Fruit fly (Drosophila melanogaster) whole organism, wandering third instar larva: Measurements from ENCODE around the gene Sar1.
A peak's percentile ranks its signal among the peaks of the same experiment; 100 is the strongest.

Source experiments
- Abd-B ChIP-seq: fragments of >200 bp; optimal IDR thresholded peaks from 2 replicates; lab custom pipeline; 2017; ENCODE audit warnings: missing biosample characterization, missing genetic modification characterization
- CG32264 ChIP-seq: fragments of 200-800 bp; sonication (Bioruptor generic); optimal IDR thresholded peaks from 2 replicates; lab custom pipeline; 2016; ENCODE audit warnings: missing biosample characterization, missing genetic modification characterization
- CG9705 ChIP-seq: fragments of 200-800 bp; sonication (Bioruptor generic); optimal IDR thresholded peaks from 2 replicates; lab custom pipeline; 2018; ENCODE audit warnings: missing biosample characterization, mild to moderate bottlenecking, missing genetic modification characterization
- CrebA ChIP-seq: fragments of 200-800 bp; sonication (Bioruptor generic); optimal IDR thresholded peaks from 2 replicates; lab custom pipeline; 2016; ENCODE audit warnings: missing biosample characterization, mild to moderate bottlenecking, missing genetic modification characterization, borderline replicate concordance
- Dfd ChIP-seq: fragments of >200 bp; optimal IDR thresholded peaks from 2 replicates; lab custom pipeline; 2017; ENCODE audit warnings: missing biosample characterization, missing genetic modification characterization
- Dif ChIP-seq: fragments of 200-275, 200-300 bp; sonication (Bioruptor generic); optimal IDR thresholded peaks from 2 replicates; lab custom pipeline; 2018; ENCODE audit warnings: missing biosample characterization, missing genetic modification characterization; ENCODE audit not compliant: partially characterized antibody
- GATAd ChIP-seq: sonication (Bioruptor generic); optimal IDR thresholded peaks from 2 replicates; lab custom pipeline; 2016; ENCODE audit warnings: missing biosample characterization, missing genetic modification characterization
- HLH106 ChIP-seq: fragments of 200-800 bp; optimal IDR thresholded peaks from 3 replicates; lab custom pipeline; 2019; ENCODE audit warnings: missing biosample characterization, mild to moderate bottlenecking, missing genetic modification characterization, moderate library complexity
- Hnf4 ChIP-seq: fragments of 200-800 bp; sonication (Bioruptor generic); optimal IDR thresholded peaks from 2 replicates; lab custom pipeline; 2016; ENCODE audit warnings: missing biosample characterization, mild to moderate bottlenecking, missing genetic modification characterization
- Hr78 ChIP-seq: fragments of >200 bp; optimal IDR thresholded peaks from 2 replicates; lab custom pipeline; 2017; ENCODE audit warnings: missing biosample characterization, missing genetic modification characterization
- Mio ChIP-seq: sonication (Bioruptor generic); optimal IDR thresholded peaks from 2 replicates; lab custom pipeline; 2016; ENCODE audit warnings: missing biosample characterization, missing genetic modification characterization
- Myc ChIP-seq: fragments of >200 bp; optimal IDR thresholded peaks from 2 replicates; lab custom pipeline; 2017
- N ChIP-seq: fragments of >200 bp; optimal IDR thresholded peaks from 2 replicates; lab custom pipeline; 2018; ENCODE audit warnings: missing biosample characterization, missing external identifiers, missing genetic modification characterization
- OdsH ChIP-seq: fragments of 200-800 bp; sonication (Bioruptor generic); optimal IDR thresholded peaks from 2 replicates; lab custom pipeline; 2016; ENCODE audit warnings: missing biosample characterization, mild to moderate bottlenecking, missing genetic modification characterization
- Rel ChIP-seq, 2 experiments: fragments of 200-800 bp; sonication (Bioruptor generic) in 1 of 2; optimal IDR thresholded peaks; 2 replicates in 1 of 2; 3 replicates in 1 of 2; lab custom pipeline; 2016 to 2019; ENCODE audit warnings: mild to moderate bottlenecking in 2 of 2, missing biosample characterization in 2 of 2, missing genetic modification characterization in 2 of 2, moderate library complexity in 1 of 2
- Sp1 ChIP-seq: fragments of 200-800 bp; sonication (Bioruptor generic); optimal IDR thresholded peaks from 3 replicates; lab custom pipeline; 2019; ENCODE audit warnings: missing biosample characterization, mild to moderate bottlenecking, missing genetic modification characterization, moderate library complexity
- Vsx2 ChIP-seq: fragments of 200-300, 225-300 bp; sonication (Bioruptor generic); optimal IDR thresholded peaks from 2 replicates; lab custom pipeline; 2018; ENCODE audit warnings: missing biosample characterization, missing genetic modification characterization; ENCODE audit not compliant: partially characterized antibody
- br ChIP-seq: fragments of 200-800 bp; sonication (Bioruptor generic); optimal IDR thresholded peaks from 2 replicates; lab custom pipeline; 2016; ENCODE audit warnings: missing biosample characterization, missing genetic modification characterization
- dmrt93B ChIP-seq: fragments of 200-800 bp; sonication (Bioruptor generic); optimal IDR thresholded peaks from 2 replicates; lab custom pipeline; 2018; ENCODE audit warnings: missing biosample characterization, mild to moderate bottlenecking, missing genetic modification characterization
- dsf ChIP-seq: sonication (Bioruptor generic); optimal IDR thresholded peaks from 2 replicates; lab custom pipeline; 2016; ENCODE audit warnings: missing biosample characterization, missing genetic modification characterization, borderline replicate concordance
- ey ChIP-seq: fragments of 200-800 bp; sonication (Bioruptor generic); optimal IDR thresholded peaks from 2 replicates; lab custom pipeline; 2016; ENCODE audit warnings: missing biosample characterization, missing genetic modification characterization
- foxo ChIP-seq, 2 experiments: fragments of 200-800 bp; sonication (Bioruptor generic); optimal IDR thresholded peaks; 2 replicates in 1 of 2; 3 replicates in 1 of 2; lab custom pipeline; 2016 to 2017; ENCODE audit warnings: missing biosample characterization in 2 of 2, missing genetic modification characterization in 2 of 2
- fru ChIP-seq: fragments of 200-800 bp; sonication (Bioruptor generic); optimal IDR thresholded peaks from 3 replicates; lab custom pipeline; 2016; ENCODE audit warnings: missing biosample characterization, mild to moderate bottlenecking, missing genetic modification characterization
- h ChIP-seq: fragments of 200-800 bp; sonication (Bioruptor generic); optimal IDR thresholded peaks from 3 replicates; lab custom pipeline; 2016; ENCODE audit warnings: missing biosample characterization, mild to moderate bottlenecking, missing genetic modification characterization
- jim ChIP-seq: fragments of 175-275, 200-325 bp; sonication (Bioruptor generic); optimal IDR thresholded peaks from 2 replicates; lab custom pipeline; 2016; ENCODE audit warnings: missing biosample characterization, mild to moderate bottlenecking, missing genetic modification characterization
- psq ChIP-seq: fragments of 200-800 bp; sonication (Bioruptor generic); optimal IDR thresholded peaks from 3 replicates; lab custom pipeline; 2017; ENCODE audit warnings: missing biosample characterization, mild to moderate bottlenecking, missing genetic modification characterization, moderate library complexity
- rgr ChIP-seq: fragments of 200-800 bp; sonication (Bioruptor generic); optimal IDR thresholded peaks from 3 replicates; lab custom pipeline; 2016; ENCODE audit warnings: missing biosample characterization, mild to moderate bottlenecking, missing genetic modification characterization
- sv ChIP-seq: fragments of 200-800 bp; sonication (Bioruptor generic); optimal IDR thresholded peaks from 3 replicates; lab custom pipeline; 2016; ENCODE audit warnings: missing biosample characterization, missing genetic modification characterization
- tai ChIP-seq: sonication (Bioruptor generic); optimal IDR thresholded peaks from 2 replicates; lab custom pipeline; 2016; ENCODE audit warnings: missing biosample characterization, missing genetic modification characterization
- usp ChIP-seq: fragments of >200 bp; optimal IDR thresholded peaks from 2 replicates; lab custom pipeline; 2017; ENCODE audit warnings: missing biosample characterization, missing genetic modification characterization
- woc ChIP-seq: sonication (Bioruptor generic); optimal IDR thresholded peaks from 2 replicates; lab custom pipeline; 2016; ENCODE audit warnings: missing biosample characterization, mild to moderate bottlenecking, missing genetic modification characterization

The Sar1 gene

dm6 chr3R:22356464-22357410 is at the start of gene Sar1:
TSS of gene Sar1 (plus strand) at chr3R:22356685.
- TF ChIP-seq CrebA (GFP tag; lab: Kevin White, UChicago) = no peak
- TF ChIP-seq usp (GFP tag; lab: Kevin White, UChicago) = no peak
- no peak for TF ChIP-seq Dif (GFP tag; lab: Kevin White, UChicago)
- TF ChIP-seq GATAd (GFP tag; lab: Kevin White, UChicago) = no peak
- TF ChIP-seq br (GFP tag; lab: Kevin White, UChicago) = peak; percentile 10
- no peak for TF ChIP-seq Sp1 (GFP tag; lab: Kevin White, UChicago)
- peak; percentile 31 for TF ChIP-seq HLH106
- no peak for TF ChIP-seq Hr78 (GFP tag; lab: Kevin White, UChicago)
- TF ChIP-seq Vsx2 (GFP tag; lab: Kevin White, UChicago) = peak; percentile 82
- TF ChIP-seq Rel (GFP tag; optimal IDR thresholded peaks at IDR 0.05; lab: Kevin White, UChicago) = no peak
- TF ChIP-seq Rel (tag; optimal IDR thresholded peaks at IDR 0.05; lab: Kevin White, UChicago) = no peak
- TF ChIP-seq tai (GFP tag; lab: Kevin White, UChicago) = no peak
- TF ChIP-seq foxo (GFP tag; optimal IDR thresholded peaks at IDR 0.05; lab: Kevin White, UChicago) = peak in 1 of 2 experiments; percentile 34
- TF ChIP-seq Mio = no peak
- no peak for TF ChIP-seq Hnf4 (GFP tag; lab: Kevin White, UChicago)
- peak; percentile 10 for TF ChIP-seq Myc
- peak; percentile 30 for TF ChIP-seq h
- peak; percentile 30 for TF ChIP-seq N
- TF ChIP-seq rgr = no peak
- no peak for TF ChIP-seq jim (GFP tag; lab: Kevin White, UChicago)
- TF ChIP-seq CG32264 = no peak
- no peak for TF ChIP-seq psq (GFP tag; lab: Kevin White, UChicago)

dm6 chr3R:22323994-22324393 is 32.5 kb upstream of the Sar1 start, which contains the start of gene CG34377:
TSS of gene CG34377 (minus strand) at chr3R:22324094.
- TF ChIP-seq dmrt93B (GFP tag; lab: Kevin White, UChicago) (no peak), woc (GFP tag; lab: Kevin White, UChicago) (no peak), CG9705 (GFP tag; lab: Kevin White, UChicago) (no peak)

- peak in 1 of 2 experiments; percentile 35 for TF ChIP-seq foxo (GFP tag; optimal IDR thresholded peaks at IDR 0.05; lab: Kevin White, UChicago)
- TF ChIP-seq ey = no peak
- peak; percentile 15 for TF ChIP-seq dmrt93B (GFP tag; lab: Kevin White, UChicago)
- no peak for TF ChIP-seq Abd-B (GFP tag; lab: Kevin White, UChicago)
- TF ChIP-seq h = peak; percentile 20
- TF ChIP-seq rgr = peak; percentile 19
- TF ChIP-seq HLH106 = peak; percentile 44
- TF ChIP-seq woc (GFP tag; lab: Kevin White, UChicago) = no peak
- peak; percentile 42 for TF ChIP-seq psq (GFP tag; lab: Kevin White, UChicago)
- TF ChIP-seq Sp1 (GFP tag; lab: Kevin White, UChicago) = peak; percentile 22
- TF ChIP-seq fru (GFP tag; lab: Kevin White, UChicago) = peak; percentile 12
- no peak for TF ChIP-seq br (GFP tag; lab: Kevin White, UChicago)
- TF ChIP-seq Vsx2 (GFP tag; lab: Kevin White, UChicago) = no peak
Measured at dm6 chr3R:22324736-22325135, 31.7 kb upstream of the Sar1 start.

DNA sequence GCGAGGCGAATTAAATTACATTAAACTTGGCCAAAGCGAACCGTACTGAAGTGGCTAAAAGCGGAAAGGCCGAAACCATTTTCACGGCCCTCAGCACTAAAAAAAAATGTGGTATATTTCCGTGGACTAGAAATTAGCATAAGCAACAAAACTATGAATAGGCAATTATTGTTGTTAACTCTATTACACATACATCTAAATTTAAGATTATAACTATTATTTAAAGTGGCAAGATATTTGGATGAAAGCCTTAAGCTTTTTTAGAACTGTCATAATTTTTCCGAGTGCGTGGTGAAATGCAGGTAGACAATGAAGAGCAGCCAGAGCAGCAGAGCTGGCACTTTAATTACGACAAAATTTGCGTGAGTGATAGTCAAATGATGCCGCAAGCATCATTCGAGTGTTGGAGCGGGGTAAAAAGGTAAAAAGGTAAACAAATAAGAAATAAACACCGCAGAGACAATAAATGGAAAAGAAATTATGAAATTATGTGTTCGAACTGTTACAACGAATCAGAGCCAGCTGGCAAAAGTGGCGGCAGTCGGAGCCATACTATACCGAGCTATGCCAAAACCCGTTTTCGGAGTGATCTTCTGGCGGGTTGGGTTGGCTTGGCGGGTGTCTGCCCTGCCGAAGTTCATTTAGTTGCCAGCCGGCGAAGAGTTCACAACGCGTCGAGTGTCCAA is 27.7 kb upstream of the Sar1 start, which contains the start of gene CG7080:
Gene CG7080, plus strand, starts transcription at position 636 of the 686 bp plus-strand sequence.
- TF ChIP-seq h = peak; percentile 1
- TF ChIP-seq tai (GFP tag; lab: Kevin White, UChicago) = no peak

- no peak for TF ChIP-seq Dfd (GFP tag; lab: Kevin White, UChicago)
- no peak for TF ChIP-seq sv (GFP tag; lab: Kevin White, UChicago)
- no peak for TF ChIP-seq GATAd (GFP tag; lab: Kevin White, UChicago)
- TF ChIP-seq OdsH (GFP tag; lab: Kevin White, UChicago) = no peak
- TF ChIP-seq dsf = no peak
- TF ChIP-seq dmrt93B (GFP tag; lab: Kevin White, UChicago) = no peak
- no peak for TF ChIP-seq CrebA (GFP tag; lab: Kevin White, UChicago)
- TF ChIP-seq Dif (GFP tag; lab: Kevin White, UChicago) = no peak
- no peak for TF ChIP-seq Hr78 (GFP tag; lab: Kevin White, UChicago)
- no peak for TF ChIP-seq foxo (GFP tag; optimal IDR thresholded peaks at IDR 0.05; lab: Kevin White, UChicago)
Measured at dm6 chr3R:22330512-22331119, 25.9 kb upstream of the Sar1 start, which contains the start of gene CG33721. TSS of gene CG33721 (plus strand) at chr3R:22331069.
